Fruit fly (Drosophila melanogaster) whole organism, embryonic: ENCODE measurements around the gene Bem46.
A peak's percentile ranks its signal among the peaks of the same experiment; 100 is the strongest.

Source experiments
- Blimp-1 ChIP-seq: fragments of 200-800 bp; sonication (Bioruptor generic); optimal IDR thresholded peaks from 3 replicates; lab custom pipeline; 2018; ENCODE audit warnings: missing biosample characterization, missing genetic modification characterization, mild to moderate bottlenecking, moderate library complexity, missing genetic modification reagents
- CG10431 ChIP-seq: fragments of 200-800 bp; sonication (Bioruptor generic); optimal IDR thresholded peaks from 3 replicates; lab custom pipeline; 2018; ENCODE audit warnings: missing biosample characterization, mild to moderate bottlenecking, missing genetic modification characterization
- CG10979 ChIP-seq: fragments of 200-800 bp; sonication (Bioruptor generic); optimal IDR thresholded peaks from 2 replicates; lab custom pipeline; 2018; ENCODE audit warnings: missing biosample characterization, mild to moderate bottlenecking, missing genetic modification characterization, moderate library complexity
- CG11085 ChIP-seq: fragments of 200-800 bp; sonication (Bioruptor generic); IDR thresholded peaks from 2 replicates; pipeline ENCODE4 v1.3.6; 2022; ENCODE audit warnings: missing biosample characterization, missing genetic modification characterization
- CG11093 ChIP-seq: fragments of 200-800 bp; sonication (Bioruptor generic); IDR thresholded peaks from 3 replicates; pipeline ENCODE4 v1.3.6; 2022; ENCODE audit warnings: missing biosample characterization, missing genetic modification characterization
- CG11723 ChIP-seq: fragments of 200-800 bp; sonication (Bioruptor generic); optimal IDR thresholded peaks from 2 replicates; lab custom pipeline; 2017; ENCODE audit warnings: missing biosample characterization, mild to moderate bottlenecking, missing genetic modification characterization
- CG12155 ChIP-seq: fragments of 200-800 bp; sonication (Bioruptor generic); optimal IDR thresholded peaks from 3 replicates; lab custom pipeline; 2016; ENCODE audit warnings: missing biosample characterization, missing genetic modification characterization
- CG12942 ChIP-seq: fragments of 200-800 bp; sonication (Bioruptor generic); optimal IDR thresholded peaks from 3 replicates; lab custom pipeline; 2016; ENCODE audit warnings: missing biosample characterization, missing genetic modification characterization
- CG13296 ChIP-seq: fragments of 200-800 bp; sonication (Bioruptor generic); optimal IDR thresholded peaks from 3 replicates; lab custom pipeline; 2018; ENCODE audit warnings: missing biosample characterization, mild to moderate bottlenecking, missing genetic modification characterization
- CG14860 ChIP-seq: fragments of 200-800 bp; sonication (Bioruptor generic); IDR thresholded peaks from 3 replicates; pipeline ENCODE4 v1.3.6; 2022; ENCODE audit warnings: missing biosample characterization, missing genetic modification characterization; ENCODE audit not compliant: partially characterized antibody
- CG15514 ChIP-seq: fragments of 200-800 bp; sonication (Bioruptor generic); optimal IDR thresholded peaks from 3 replicates; lab custom pipeline; 2017; ENCODE audit warnings: missing biosample characterization, missing genetic modification characterization, mild to moderate bottlenecking, moderate library complexity, missing genetic modification reagents
- CG17359 ChIP-seq: fragments of 200-800 bp; sonication (Bioruptor generic); optimal IDR thresholded peaks from 3 replicates; lab custom pipeline; 2018; ENCODE audit warnings: missing biosample characterization, mild to moderate bottlenecking, missing genetic modification characterization, moderate library complexity
- CG17612 ChIP-seq: fragments of 200-800 bp; sonication (Bioruptor generic); IDR thresholded peaks from 2 replicates; pipeline ENCODE4 v1.3.6; 2022; ENCODE audit warnings: missing biosample characterization, missing genetic modification characterization
- CG18619 ChIP-seq: fragments of 200-800 bp; sonication (Bioruptor generic); optimal IDR thresholded peaks from 3 replicates; lab custom pipeline; 2017; ENCODE audit warnings: missing biosample characterization, mild to moderate bottlenecking, missing genetic modification characterization
- CG2678 ChIP-seq: fragments of 200-800 bp; sonication (Bioruptor generic); optimal IDR thresholded peaks from 3 replicates; lab custom pipeline; 2019; ENCODE audit warnings: missing biosample characterization, mild to moderate bottlenecking, missing genetic modification characterization, moderate library complexity
- CG2889 ChIP-seq: fragments of 200-800 bp; sonication (Bioruptor generic); IDR thresholded peaks from 3 replicates; pipeline ENCODE4 v1.3.6; 2022; ENCODE audit warnings: missing biosample characterization, missing genetic modification characterization
- CG3065 ChIP-seq: fragments of 200-800 bp; sonication (Bioruptor generic); optimal IDR thresholded peaks from 2 replicates; lab custom pipeline; 2016; ENCODE audit warnings: missing biosample characterization, missing genetic modification characterization
- CG32532 ChIP-seq: fragments of 200-800 bp; sonication (Bioruptor generic); IDR thresholded peaks from 2 replicates; pipeline ENCODE4 v1.3.6; 2022; ENCODE audit warnings: missing biosample characterization, missing genetic modification characterization
- CG4360 ChIP-seq: fragments of 200-800 bp; sonication (Bioruptor generic); IDR thresholded peaks from 2 replicates; pipeline ENCODE4 v1.3.6; 2022; ENCODE audit warnings: missing biosample characterization, missing genetic modification characterization
- CG4617 ChIP-seq: fragments of 200-800 bp; sonication (Bioruptor generic); optimal IDR thresholded peaks from 3 replicates; lab custom pipeline; 2016; ENCODE audit warnings: missing biosample characterization, missing genetic modification characterization, borderline replicate concordance
- CG6254 ChIP-seq: fragments of 200-800 bp; sonication (Bioruptor generic); optimal IDR thresholded peaks from 3 replicates; lab custom pipeline; 2017; ENCODE audit warnings: mild to moderate bottlenecking, missing biosample characterization, missing genetic modification reagents, missing genetic modification characterization
- CG6272 ChIP-seq: fragments of 200-800 bp; sonication (Bioruptor generic); IDR thresholded peaks from 2 replicates; pipeline ENCODE4 v1.3.6; 2022; ENCODE audit warnings: missing biosample characterization, missing genetic modification characterization
- CG6813 ChIP-seq: fragments of 200-800 bp; sonication (Bioruptor generic); optimal IDR thresholded peaks from 2 replicates; lab custom pipeline; 2017; ENCODE audit warnings: missing biosample characterization, missing genetic modification characterization, mild to moderate bottlenecking, moderate library complexity, missing genetic modification reagents
- CG8388 ChIP-seq: fragments of 200-800 bp; sonication (Bioruptor generic); optimal IDR thresholded peaks from 2 replicates; lab custom pipeline; 2019; ENCODE audit warnings: missing biosample characterization, mild to moderate bottlenecking, missing genetic modification characterization, moderate library complexity
- CG9797 ChIP-seq: fragments of 200-800 bp; sonication (Bioruptor generic); optimal IDR thresholded peaks from 3 replicates; lab custom pipeline; 2018; ENCODE audit warnings: missing biosample characterization, mild to moderate bottlenecking, missing genetic modification characterization
- CTCF ChIP-seq: fragments of 200-800 bp; sonication (Bioruptor generic); optimal IDR thresholded peaks from 2 replicates; lab custom pipeline; 2017; ENCODE audit warnings: missing biosample characterization, mild to moderate bottlenecking, missing genetic modification characterization, moderate library complexity
- Doc2 ChIP-seq: fragments of 200-800 bp; sonication (Bioruptor generic); IDR thresholded peaks from 2 replicates; pipeline ENCODE4 v1.3.6; 2022; ENCODE audit warnings: missing biosample characterization, missing genetic modification characterization
- HLH4C ChIP-seq: fragments of 200-800 bp; sonication (Bioruptor generic); IDR thresholded peaks from 3 replicates; pipeline ENCODE4 v1.3.6; 2022; ENCODE audit warnings: missing biosample characterization, missing genetic modification characterization; ENCODE audit not compliant: partially characterized antibody
- HmgZ ChIP-seq: fragments of 200-800 bp; sonication (Bioruptor generic); optimal IDR thresholded peaks from 2 replicates; lab custom pipeline; 2018; ENCODE audit warnings: missing biosample characterization, mild to moderate bottlenecking, missing genetic modification characterization
- MESR4 ChIP-seq: fragments of 200-800 bp; sonication (Bioruptor generic); optimal IDR thresholded peaks from 2 replicates; lab custom pipeline; 2018; ENCODE audit warnings: missing biosample characterization, mild to moderate bottlenecking, missing genetic modification characterization, moderate library complexity
- NfI ChIP-seq: fragments of 200-800 bp; sonication (Bioruptor generic); optimal IDR thresholded peaks from 3 replicates; lab custom pipeline; 2018; ENCODE audit warnings: missing biosample characterization, mild to moderate bottlenecking, missing genetic modification characterization, moderate library complexity
- Oaz ChIP-seq: fragments of 200-800 bp; sonication (Bioruptor generic); IDR thresholded peaks from 2 replicates; pipeline ENCODE4 v1.3.6; 2022; ENCODE audit warnings: missing biosample characterization, missing genetic modification characterization
- Sox102F ChIP-seq: fragments of 200-800 bp; sonication (Bioruptor generic); optimal IDR thresholded peaks from 2 replicates; lab custom pipeline; 2018; ENCODE audit warnings: missing biosample characterization, mild to moderate bottlenecking, missing genetic modification characterization, moderate library complexity
- TFAM ChIP-seq: fragments of 200-800 bp; sonication (Bioruptor generic); optimal IDR thresholded peaks from 2 replicates; lab custom pipeline; 2017; ENCODE audit warnings: missing biosample characterization, missing genetic modification characterization, inconsistent platforms
- amos ChIP-seq: fragments of 200-800 bp; sonication (Bioruptor generic); IDR thresholded peaks from 2 replicates; pipeline ENCODE4 v1.3.6; 2022; ENCODE audit warnings: missing biosample characterization, missing genetic modification characterization; ENCODE audit not compliant: partially characterized antibody
- ap ChIP-seq: fragments of 200-800 bp; sonication (Bioruptor generic); IDR thresholded peaks from 2 replicates; pipeline ENCODE4 v1.3.6; 2022; ENCODE audit warnings: missing biosample characterization, missing genetic modification characterization
- btn ChIP-seq: fragments of 200-800 bp; sonication (Bioruptor generic); optimal IDR thresholded peaks from 2 replicates; lab custom pipeline; 2016; ENCODE audit warnings: missing biosample characterization, missing genetic modification characterization
- cato ChIP-seq: fragments of 200-800 bp; sonication (Bioruptor generic); optimal IDR thresholded peaks from 2 replicates; lab custom pipeline; 2016; ENCODE audit warnings: missing biosample characterization, missing genetic modification characterization, borderline replicate concordance
- dan ChIP-seq: fragments of 200-800 bp; sonication (Bioruptor generic); IDR thresholded peaks from 2 replicates; pipeline ENCODE4 v1.3.6; 2022; ENCODE audit warnings: missing biosample characterization, missing genetic modification characterization
- dimm ChIP-seq: fragments of 200-800 bp; sonication (Bioruptor generic); IDR thresholded peaks from 2 replicates; pipeline ENCODE4 v1.3.6; 2022; ENCODE audit warnings: missing biosample characterization, missing genetic modification characterization
- exex ChIP-seq: fragments of 200-800 bp; sonication (Bioruptor generic); optimal IDR thresholded peaks from 4 replicates; lab custom pipeline; 2018; ENCODE audit warnings: missing biosample characterization, mild to moderate bottlenecking, missing genetic modification characterization, moderate library complexity
- fd102C ChIP-seq: fragments of 200-800 bp; sonication (Bioruptor generic); optimal IDR thresholded peaks from 2 replicates; lab custom pipeline; 2018; ENCODE audit warnings: missing biosample characterization, mild to moderate bottlenecking, missing genetic modification characterization, moderate library complexity
- insv ChIP-seq, 2 experiments: fragments of 200-800 bp; sonication (Bioruptor generic); optimal IDR thresholded peaks; 3 replicates each; lab custom pipeline; 2016 to 2018; ENCODE audit warnings: missing biosample characterization in 2 of 2, missing genetic modification characterization in 2 of 2
- jing ChIP-seq: fragments of 200-800 bp; sonication (Bioruptor generic); optimal IDR thresholded peaks from 2 replicates; lab custom pipeline; 2018; ENCODE audit warnings: missing biosample characterization, mild to moderate bottlenecking, missing genetic modification characterization
- lbe ChIP-seq: fragments of 200-800 bp; sonication (Bioruptor generic); optimal IDR thresholded peaks from 2 replicates; lab custom pipeline; 2016; ENCODE audit warnings: missing biosample characterization, mild to moderate bottlenecking, missing genetic modification characterization
- lola ChIP-seq, 3 experiments: fragments of >200 bp in 2 of 3; fragments of 200-800 bp in 1 of 3; sonication (Bioruptor generic) in 1 of 3; optimal IDR thresholded peaks; 2 replicates each; lab custom pipeline; 2017 to 2019; ENCODE audit warnings: missing biosample characterization in 3 of 3, missing genetic modification characterization in 3 of 3, mild to moderate bottlenecking in 1 of 3, moderate library complexity in 1 of 3
- oc ChIP-seq: fragments of 200-800 bp; sonication (Bioruptor generic); optimal IDR thresholded peaks from 2 replicates; lab custom pipeline; 2018; ENCODE audit warnings: missing biosample characterization, mild to moderate bottlenecking, missing genetic modification characterization, moderate library complexity
- ro ChIP-seq: fragments of 200-800 bp; sonication (Bioruptor generic); IDR thresholded peaks from 2 replicates; pipeline ENCODE4 v1.3.6; 2022; ENCODE audit warnings: missing biosample characterization, missing genetic modification characterization
- sna ChIP-seq: fragments of 200-800 bp; sonication (Bioruptor generic); IDR thresholded peaks from 2 replicates; pipeline ENCODE4 v1.3.6; 2022; ENCODE audit warnings: missing biosample characterization, missing genetic modification characterization; ENCODE audit not compliant: partially characterized antibody
- tna ChIP-seq: fragments of 200-800 bp; sonication (Bioruptor generic); IDR thresholded peaks from 2 replicates; pipeline ENCODE4 v1.3.6; 2022; ENCODE audit warnings: missing biosample characterization, missing genetic modification characterization; ENCODE audit not compliant: partially characterized antibody

Bem46 gene

DNA sequence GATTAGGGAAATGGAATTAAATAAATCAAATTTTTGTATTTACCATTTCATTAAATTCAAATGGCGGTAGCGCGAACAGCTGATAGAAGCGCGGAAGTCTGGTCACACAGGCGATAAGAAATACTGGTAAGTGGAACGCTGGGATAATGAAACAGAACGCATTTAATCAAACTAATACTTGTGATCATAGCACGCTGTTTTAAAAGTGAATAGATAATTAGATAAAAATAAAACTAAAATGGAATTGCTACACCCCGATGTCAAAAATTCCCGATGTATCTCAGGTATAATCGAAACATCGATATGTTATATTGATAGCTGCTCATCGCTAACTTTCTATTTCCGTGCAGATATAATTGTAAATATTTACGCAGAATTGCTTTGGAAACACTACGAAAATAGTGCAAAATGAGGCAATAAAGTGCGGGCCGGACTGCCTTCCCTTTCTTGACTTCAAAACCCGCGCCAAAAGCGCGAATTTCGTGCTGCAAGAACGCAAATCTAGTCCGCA is 4.8 kb downstream of the Bem46 start, which contains the start of the genes okr and CG3558 (continued):
- TF ChIP-seq CG13296 (GFP tag; lab: Kevin White, UChicago) (no peak), CG11723 (GFP tag; lab: Kevin White, UChicago) (no peak), dimm (GFP tag; lab: Robert Waterston, UW) (no peak), CG17612 (no peak), CG4360 (GFP tag; lab: Robert Waterston, UW) (no peak), tna (peak; percentile 47; the same call in 1 of the 2 replicates), TFAM (GFP tag; lab: Kevin White, UChicago) (no peak), CG11093 (GFP tag; lab: Robert Waterston, UW) (no peak), CG12155 (GFP tag; lab: Kevin White, UChicago) (no peak), CG12942 (GFP tag; lab: Kevin White, UChicago) (no peak), sna (GFP tag; lab: Robert Waterston, UW) (peak; percentile 77), CG6254 (peak; percentile 0), cato (no peak), CG2678 (no peak), ap (GFP tag; lab: Robert Waterston, UW) (no peak), MESR4 (peak; percentile 72), CG10979 (tag; lab: Kevin White, UChicago) (no peak), CG14860 (GFP tag; lab: Robert Waterston, UW) (peak; percentile 81), HmgZ (no peak), amos (peak; percentile 83), CG9797 (peak; percentile 83), insv (GFP tag; optimal IDR thresholded peaks at IDR 0.05; lab: Kevin White, UChicago) (no peak), lola (GFP tag; optimal IDR thresholded peaks at IDR 0.05; lab: Kevin White, UChicago) (peak in 1 of 3 experiments; percentile 7), btn (GFP tag; lab: Kevin White, UChicago) (no peak), HLH4C (peak; percentile 78), CG10431 (no peak), Blimp-1 (GFP tag; lab: Kevin White, UChicago) (peak; percentile 73), Oaz (no peak), CG15514 (GFP tag; lab: Kevin White, UChicago) (no peak), lbe (GFP tag; lab: Kevin White, UChicago) (no peak), NfI (no peak), CG3065 (no peak), CG32532 (GFP tag; lab: Robert Waterston, UW) (no peak; the same call in 1 of the 2 replicates), jing (GFP tag; lab: Kevin White, UChicago) (no peak), dan (GFP tag; lab: Robert Waterston, UW) (no peak), CG6272 (GFP tag; lab: Robert Waterston, UW) (no peak), Doc2 (GFP tag; lab: Robert Waterston, UW) (no peak), CG18619 (GFP tag; lab: Kevin White, UChicago) (no peak), CG8388 (no peak), fd102C (GFP tag; lab: Kevin White, UChicago) (no peak), CG2889 (GFP tag; lab: Robert Waterston, UW) (no peak), Sox102F (GFP tag; lab: Kevin White, UChicago) (no peak), CTCF (no peak), CG6813 (no peak), CG4617 (GFP tag; lab: Kevin White, UChicago) (no peak), CG11085 (GFP tag; lab: Robert Waterston, UW) (no peak), CG17359 (no peak), ro (GFP tag; lab: Robert Waterston, UW) (no peak), oc (no peak), exex (no peak)
